Fruit fly (Drosophila melanogaster): ENCODE results near the gene Npc2e.
A peak's percentile ranks its signal among the peaks of the same experiment; 100 is the strongest.

Npc2e gene

DNA sequence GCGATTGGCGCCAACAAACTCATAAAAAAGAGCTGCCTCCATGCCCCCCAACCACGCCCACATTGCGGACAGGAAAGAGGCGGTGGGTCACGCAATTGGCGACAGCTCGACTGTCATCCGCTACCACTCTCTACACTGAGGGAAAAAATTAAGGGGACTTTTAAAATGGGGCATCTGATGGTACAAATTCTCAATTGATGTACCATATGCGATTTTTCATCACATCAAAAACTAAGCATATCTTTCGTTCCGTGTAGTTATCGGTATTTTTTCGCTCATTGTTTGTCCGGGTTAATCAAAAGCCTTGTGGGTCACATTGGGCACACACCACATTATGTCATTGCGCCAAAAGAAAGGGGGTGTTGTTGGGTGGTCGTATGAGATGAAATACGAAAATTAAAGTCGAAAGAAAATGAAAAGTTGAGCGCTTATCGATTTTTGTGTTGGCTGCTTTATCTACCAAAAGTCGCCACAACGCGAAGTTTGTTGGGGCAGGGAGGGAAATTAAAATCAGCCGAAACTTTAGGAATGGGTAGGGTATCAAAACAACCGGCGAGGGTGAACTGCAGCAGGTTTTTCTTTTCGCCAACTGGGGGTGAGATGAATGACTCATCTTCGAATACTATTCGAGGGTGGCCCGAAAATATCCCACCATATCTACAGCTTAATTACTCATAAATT, 29.0 kb upstream of the Npc2e start (continued):
- TF ChIP-seq CG6854 (GFP tag; optimal IDR thresholded peaks at IDR 0.05) = peak; percentile 43
- TF ChIP-seq en (GFP tag; optimal IDR thresholded peaks at IDR 0.05) = no peak
- 0 out of 2 replicates have a peak, but pooled peaks have one; percentile 9 for TF ChIP-seq CG6272 (GFP tag; IDR thresholded peaks at IDR 0.05)
- no peak for TF ChIP-seq Six4 (GFP tag; optimal IDR thresholded peaks at IDR 0.05)
- no peak for TF ChIP-seq HmgD (GFP tag; optimal IDR thresholded peaks at IDR 0.05)
- no peak for TF ChIP-seq CoRest (tag; optimal IDR thresholded peaks at IDR 0.05)
- TF ChIP-seq pan (optimal IDR thresholded peaks at IDR 0.05) = no peak
- peak in 1 of 2 experiments; percentile 54 for TF ChIP-seq pan (GFP tag; optimal IDR thresholded peaks at IDR 0.05 in 1 of 2, IDR thresholded peaks at IDR 0.05 in 1 of 2)
- TF ChIP-seq dm (GFP tag; optimal IDR thresholded peaks at IDR 0.05) = no peak
- TF ChIP-seq E2f2 (GFP tag; IDR thresholded peaks at IDR 0.05) = no peak
- no peak for TF ChIP-seq Ssrp (tag; optimal IDR thresholded peaks at IDR 0.05)
- no peak for TF ChIP-seq Opbp (GFP tag; IDR thresholded peaks at IDR 0.05; ENCODE audit: partially characterized antibody)
- TF ChIP-seq Sox100B (GFP tag; optimal IDR thresholded peaks at IDR 0.05) = no peak
- no peak for TF ChIP-seq p53 (GFP tag; optimal IDR thresholded peaks at IDR 0.05)
- TF ChIP-seq CG17912 (GFP tag; optimal IDR thresholded peaks at IDR 0.05) = no peak
- no peak for TF ChIP-seq vnd (GFP tag; IDR thresholded peaks at IDR 0.05; ENCODE audit: partially characterized antibody)
- TF ChIP-seq CG6254 (GFP tag; optimal IDR thresholded peaks at IDR 0.05) = no peak
- no peak for TF ChIP-seq CG2712 (tag; optimal IDR thresholded peaks at IDR 0.05)
- TF ChIP-seq B-H2 (GFP tag; optimal IDR thresholded peaks at IDR 0.05) = no peak
- TF ChIP-seq z (GFP tag; IDR thresholded peaks at IDR 0.05) = no peak
- TF ChIP-seq sqz (GFP tag; optimal IDR thresholded peaks at IDR 0.05) = no peak
- TF ChIP-seq repo (GFP tag; optimal IDR thresholded peaks at IDR 0.05) = peak; percentile 26
- TF ChIP-seq Lim3 (GFP tag; IDR thresholded peaks at IDR 0.05) = no peak
- no peak for TF ChIP-seq CG8290 (GFP tag; optimal IDR thresholded peaks at IDR 0.05)
- TF ChIP-seq CG8290 (tag; optimal IDR thresholded peaks at IDR 0.05) = no peak
- TF ChIP-seq CG31441 (GFP tag; IDR thresholded peaks at IDR 0.05) = no peak
- TF ChIP-seq bab2 (GFP tag; optimal IDR thresholded peaks at IDR 0.05) = peak; percentile 55
- TF ChIP-seq CG9876 (GFP tag; optimal IDR thresholded peaks at IDR 0.05) = no peak
- TF ChIP-seq Hr39 (optimal IDR thresholded peaks at IDR 0.05) = no peak
- TF ChIP-seq zfh1 (GFP tag; IDR thresholded peaks at IDR 0.05) = peak; percentile 52; the same call in 1 of the 3 replicates
- TF ChIP-seq croc (GFP tag; conservative IDR thresholded peaks at IDR 0.05) = no peak
- TF ChIP-seq Sry-δ (GFP tag; optimal IDR thresholded peaks at IDR 0.05) = no peak
- peak; percentile 75 for TF ChIP-seq Ets65A (GFP tag)
- TF ChIP-seq lola (GFP tag; optimal IDR thresholded peaks at IDR 0.05) = no peak
- no peak for TF ChIP-seq seq (GFP tag; IDR thresholded peaks at IDR 0.05)
- 0 out of 3 replicates have a peak, but pooled peaks have one; percentile 19 for TF ChIP-seq Aef1 (GFP tag; IDR thresholded peaks at IDR 0.05)
- no peak for TF ChIP-seq CG4404 (GFP tag; IDR thresholded peaks at IDR 0.05)
- TF ChIP-seq gce (GFP tag; IDR thresholded peaks at IDR 0.05) = 0 out of 3 replicates have a peak, but pooled peaks have one; percentile 4
- TF ChIP-seq CG8478 (optimal IDR thresholded peaks at IDR 0.05) = no peak
- TF ChIP-seq CG1602 (GFP tag; optimal IDR thresholded peaks at IDR 0.05) = no peak
- no peak for TF ChIP-seq CG15073 (GFP tag; optimal IDR thresholded peaks at IDR 0.05)
- TF ChIP-seq Optix (GFP tag; IDR thresholded peaks at IDR 0.05) = peak; percentile 41; the same call in 1 of the 3 replicates
- TF ChIP-seq ken (GFP tag; IDR thresholded peaks at IDR 0.05) = no peak
- TF ChIP-seq sisA (GFP tag; IDR thresholded peaks at IDR 0.05) = 0 out of 2 replicates have a peak, but pooled peaks have one; percentile 31
- no peak for TF ChIP-seq Sin3A (optimal IDR thresholded peaks at IDR 0.05)
- no peak for TF ChIP-seq tio (GFP tag; optimal IDR thresholded peaks at IDR 0.05)
- TF ChIP-seq Ptx1 (GFP tag; IDR thresholded peaks at IDR 0.05) = peak; percentile 49
- TF ChIP-seq Stat92E (GFP tag; optimal IDR thresholded peaks at IDR 0.05) = no peak
- no peak for TF ChIP-seq bbx (GFP tag; IDR thresholded peaks at IDR 0.05; ENCODE audit: partially characterized antibody)
- no peak for TF ChIP-seq CG18476 (GFP tag; optimal IDR thresholded peaks at IDR 0.05)
- 0 out of 3 replicates have a peak, but pooled peaks have one; percentile 50 for TF ChIP-seq ci (GFP tag; IDR thresholded peaks at IDR 0.05)
- TF ChIP-seq CG34224 (GFP tag; IDR thresholded peaks at IDR 0.05; ENCODE audit: partially characterized antibody) = no peak
